Worm (Caenorhabditis elegans) whole organism, young adult: ENCODE data around the gene txt-12.

Experiments
- B0019.2 ChIP-seq: fragments of 200-800 bp; sonication (Bioruptor generic); conservative IDR thresholded peaks from 2 replicates; pipeline ENCODE4 v1.3.6; 2022; ENCODE audit warnings: missing genetic modification reagents, missing genetic modification characterization, missing compliant biosample characterization
- B0261.1 ChIP-seq: sonication (generic microtip); optimal IDR thresholded peaks from 2 replicates; lab custom pipeline; 2016; ENCODE audit warnings: mild to moderate bottlenecking, missing genetic modification characterization, moderate library complexity, missing compliant biosample characterization
- C06A6.2 ChIP-seq: fragments of 200-800 bp; sonication (Bioruptor generic); conservative IDR thresholded peaks from 2 replicates; pipeline ENCODE4 v1.3.6; 2022; ENCODE audit warnings: missing genetic modification characterization, missing compliant biosample characterization
- F23B12.7 ChIP-seq: sonication (generic microtip); optimal IDR thresholded peaks from 2 replicates; lab custom pipeline; 2017; ENCODE audit warnings: missing genetic modification characterization, mild to moderate bottlenecking, missing compliant biosample characterization, antibody characterized with exemption, moderate library complexity; ENCODE audit not compliant: insufficient read depth
- F33H1.4 ChIP-seq: fragments of 200-800 bp; sonication (Bioruptor generic); IDR thresholded peaks from 2 replicates; pipeline ENCODE4 v1.3.6; 2022; ENCODE audit warnings: missing genetic modification reagents, missing genetic modification characterization, missing compliant biosample characterization
- F39B2.1 ChIP-seq: fragments of 200-800 bp; sonication (Bioruptor generic); IDR thresholded peaks from 2 replicates; pipeline ENCODE4 v1.3.6; 2022; ENCODE audit warnings: missing genetic modification reagents, missing genetic modification characterization, missing compliant biosample characterization
- F49E8.2 ChIP-seq: sonication (generic microtip); optimal IDR thresholded peaks from 3 replicates; lab custom pipeline; 2017; ENCODE audit warnings: missing genetic modification characterization, mild to moderate bottlenecking, missing compliant biosample characterization, antibody characterized with exemption, moderate library complexity; ENCODE audit not compliant: insufficient read depth
- F57C9.4 ChIP-seq: sonication (generic microtip); optimal IDR thresholded peaks from 2 replicates; lab custom pipeline; 2017; ENCODE audit warnings: mild to moderate bottlenecking, missing genetic modification characterization, missing compliant biosample characterization
- K12H6.12 ChIP-seq: fragments of 200-800 bp; sonication (Bioruptor generic); optimal IDR thresholded peaks from 2 replicates; lab custom pipeline; 2018; ENCODE audit warnings: mild to moderate bottlenecking, missing genetic modification characterization, missing compliant biosample characterization
- T07F8.4 ChIP-seq: sonication (generic microtip); optimal IDR thresholded peaks from 2 replicates; lab custom pipeline; 2016; ENCODE audit warnings: mild to moderate bottlenecking, missing genetic modification characterization, moderate library complexity, missing compliant biosample characterization
- T26A5.8 ChIP-seq: sonication (generic microtip); optimal IDR thresholded peaks from 2 replicates; lab custom pipeline; 2016; ENCODE audit warnings: missing genetic modification characterization, missing compliant biosample characterization
- Y53F4B.3 ChIP-seq: fragments of 200-800 bp; sonication (Bioruptor generic); IDR thresholded peaks from 2 replicates; pipeline ENCODE4 v1.3.6; 2022; ENCODE audit warnings: missing genetic modification reagents, missing genetic modification characterization, missing compliant biosample characterization
- Y53G8AR.9 ChIP-seq: fragments of 200-800 bp; sonication (Bioruptor generic); conservative IDR thresholded peaks from 2 replicates; pipeline ENCODE4 v1.3.6; 2022; ENCODE audit warnings: missing genetic modification reagents, missing genetic modification characterization, missing compliant biosample characterization
- Y56A3A.18 ChIP-seq: fragments of 200-800 bp; sonication (Bioruptor generic); IDR thresholded peaks from 2 replicates; pipeline ENCODE4 v1.3.6; 2022; ENCODE audit warnings: missing genetic modification reagents, missing genetic modification characterization, missing compliant biosample characterization
- ZK185.1 ChIP-seq: sonication (generic microtip); optimal IDR thresholded peaks from 2 replicates; lab custom pipeline; 2016; ENCODE audit warnings: mild to moderate bottlenecking, missing genetic modification characterization, missing compliant biosample characterization; ENCODE audit not compliant: poor library complexity, severe bottlenecking
- ama-1 ChIP-seq, 3 experiments: fragments of 150-350 bp in 1 of 3; sonication (generic microtip) in 2 of 3; optimal IDR thresholded peaks; 2 replicates each; lab custom pipeline; 2014 to 2018; ENCODE audit warnings: missing biosample characterization in 2 of 3, missing genetic modification characterization in 2 of 3, missing genetic modification reagents in 2 of 3
- athp-1 ChIP-seq: sonication (generic microtip); optimal IDR thresholded peaks from 2 replicates; lab custom pipeline; 2017; ENCODE audit warnings: mild to moderate bottlenecking, missing genetic modification characterization, missing compliant biosample characterization
- ceh-27 ChIP-seq: fragments of 200-800 bp; sonication (Bioruptor generic); optimal IDR thresholded peaks from 2 replicates; lab custom pipeline; 2018; ENCODE audit warnings: mild to moderate bottlenecking, missing genetic modification characterization, moderate library complexity, missing compliant biosample characterization
- ceh-58 ChIP-seq: fragments of 200-800 bp; sonication (Bioruptor generic); IDR thresholded peaks from 2 replicates; pipeline ENCODE4 v1.3.6; 2022; ENCODE audit warnings: missing genetic modification characterization, missing compliant biosample characterization
- ceh-79 ChIP-seq: sonication (generic microtip); optimal IDR thresholded peaks from 2 replicates; lab custom pipeline; 2017; ENCODE audit warnings: mild to moderate bottlenecking, missing genetic modification characterization, missing compliant biosample characterization
- egl-18 ChIP-seq: fragments of 200-800 bp; sonication (Bioruptor generic); IDR thresholded peaks from 2 replicates; pipeline ENCODE4 v1.3.6; 2022; ENCODE audit warnings: missing genetic modification reagents, missing genetic modification characterization, missing compliant biosample characterization
- egl-44 ChIP-seq: fragments of 200-800 bp; sonication (Bioruptor generic); IDR thresholded peaks from 2 replicates; pipeline ENCODE4 v1.3.6; 2022; ENCODE audit warnings: missing genetic modification reagents, missing genetic modification characterization, missing compliant biosample characterization
- egrh-3 ChIP-seq: fragments of 200-800 bp; sonication (Bioruptor generic); IDR thresholded peaks from 2 replicates; pipeline ENCODE4 v1.3.6; 2022; ENCODE audit warnings: missing genetic modification reagents, missing genetic modification characterization, missing compliant biosample characterization
- ekl-4 ChIP-seq: fragments of 200-800 bp; sonication (Bioruptor generic); IDR thresholded peaks from 2 replicates; pipeline ENCODE4 v1.3.6; 2022; ENCODE audit warnings: missing genetic modification reagents, missing genetic modification characterization, missing compliant biosample characterization
- hmg-1.2 ChIP-seq: fragments of 200-800 bp; sonication (Bioruptor generic); IDR thresholded peaks from 2 replicates; pipeline ENCODE4 v1.3.6; 2022; ENCODE audit warnings: missing genetic modification reagents, missing genetic modification characterization, missing compliant biosample characterization
- hrde-1 ChIP-seq: sonication (generic microtip); optimal IDR thresholded peaks from 2 replicates; lab custom pipeline; 2016; ENCODE audit warnings: missing genetic modification characterization, mild to moderate bottlenecking, missing compliant biosample characterization, moderate library complexity, missing genotype, missing genetic modification reagents, borderline replicate concordance
- lag-1 ChIP-seq: fragments of 200-800 bp; sonication (Bioruptor generic); IDR thresholded peaks from 2 replicates; pipeline ENCODE4 v1.3.6; 2022; ENCODE audit warnings: missing genetic modification reagents, missing genetic modification characterization, missing compliant biosample characterization
- lin-26 ChIP-seq: fragments of 200-800 bp; sonication (Bioruptor generic); IDR thresholded peaks from 2 replicates; pipeline ENCODE4 v1.3.6; 2022; ENCODE audit warnings: missing genetic modification reagents, missing genetic modification characterization, missing compliant biosample characterization
- lin-40 ChIP-seq: sonication (generic microtip); optimal IDR thresholded peaks from 2 replicates; lab custom pipeline; 2016; ENCODE audit warnings: missing genetic modification characterization, mild to moderate bottlenecking, missing compliant biosample characterization, missing genotype, missing genetic modification reagents
- madf-6 ChIP-seq: fragments of 200-800 bp; sonication (Bioruptor generic); IDR thresholded peaks from 2 replicates; pipeline ENCODE4 v1.3.6; 2022; ENCODE audit warnings: missing genetic modification reagents, missing genetic modification characterization, missing compliant biosample characterization
- mcd-1 ChIP-seq: fragments of 200-800 bp; sonication (Bioruptor generic); IDR thresholded peaks from 2 replicates; pipeline ENCODE4 v1.3.6; 2022; ENCODE audit warnings: missing genetic modification reagents, missing genetic modification characterization, missing compliant biosample characterization
- nfya-1 ChIP-seq: sonication (generic microtip); optimal IDR thresholded peaks from 2 replicates; lab custom pipeline; 2017; ENCODE audit warnings: antibody characterized with exemption, missing compliant biosample characterization, missing genetic modification characterization, borderline replicate concordance; ENCODE audit not compliant: insufficient read depth
- nfya-2 ChIP-seq: fragments of 200-800 bp; sonication (Bioruptor generic); IDR thresholded peaks from 2 replicates; pipeline ENCODE4 v1.3.6; 2022; ENCODE audit warnings: missing genetic modification reagents, missing genetic modification characterization, missing compliant biosample characterization
- nfyb-1 ChIP-seq: fragments of 200-800 bp; sonication (Bioruptor generic); IDR thresholded peaks from 2 replicates; pipeline ENCODE4 v1.3.6; 2022; ENCODE audit warnings: missing genetic modification reagents, missing genetic modification characterization, missing compliant biosample characterization
- nhr-120 ChIP-seq: fragments of 200-800 bp; sonication (Bioruptor generic); IDR thresholded peaks from 2 replicates; pipeline ENCODE4 v1.3.6; 2022; ENCODE audit warnings: missing genetic modification characterization, missing compliant biosample characterization
- nhr-90 ChIP-seq: sonication (generic microtip); optimal IDR thresholded peaks from 2 replicates; lab custom pipeline; 2016; ENCODE audit warnings: missing genotype, mild to moderate bottlenecking, missing genetic modification characterization, missing compliant biosample characterization
- pbrm-1 ChIP-seq: fragments of 200-800 bp; sonication (Bioruptor generic); IDR thresholded peaks from 2 replicates; pipeline ENCODE4 v1.3.6; 2022; ENCODE audit warnings: missing genetic modification reagents, missing genetic modification characterization, missing compliant biosample characterization
- pha-4 ChIP-seq: fragments of 150-350 bp; sonication (generic microtip); optimal IDR thresholded peaks from 2 replicates; lab custom pipeline; 2014; ENCODE audit warnings: missing biosample characterization, missing genetic modification reagents, missing genetic modification characterization
- repo-1 ChIP-seq: sonication (generic microtip); optimal IDR thresholded peaks from 2 replicates; lab custom pipeline; 2017; ENCODE audit warnings: mild to moderate bottlenecking, missing genetic modification characterization, missing compliant biosample characterization
- rpc-1 ChIP-seq, 2 experiments: fragments of 150-350 bp in 1 of 2; sonication (generic microtip) in 1 of 2; optimal IDR thresholded peaks; 2 replicates each; lab custom pipeline; 2014 to 2018; ENCODE audit warnings: missing biosample characterization in 1 of 2, missing genetic modification characterization in 1 of 2, missing genetic modification reagents in 1 of 2, missing genotype in 1 of 2
- sea-2 ChIP-seq: fragments of 200-800 bp; sonication (Bioruptor generic); IDR thresholded peaks from 2 replicates; pipeline ENCODE4 v1.3.6; 2022; ENCODE audit warnings: missing genetic modification characterization, missing compliant biosample characterization
- snpc-1.1 ChIP-seq: sonication (generic microtip); optimal IDR thresholded peaks from 2 replicates; lab custom pipeline; 2017; ENCODE audit warnings: missing genetic modification characterization, mild to moderate bottlenecking, missing compliant biosample characterization, antibody characterized with exemption, moderate library complexity, missing genotype, missing genetic modification reagents; ENCODE audit not compliant: insufficient read depth
- snpc-1.3 ChIP-seq: sonication (generic microtip); optimal IDR thresholded peaks from 2 replicates; lab custom pipeline; 2017; ENCODE audit warnings: missing genetic modification characterization, mild to moderate bottlenecking, missing compliant biosample characterization, antibody characterized with exemption, moderate library complexity, missing genotype, missing genetic modification reagents; ENCODE audit not compliant: insufficient read depth
- xnd-1 ChIP-seq: sonication (generic microtip); optimal IDR thresholded peaks from 2 replicates; lab custom pipeline; 2016; ENCODE audit warnings: missing genotype, missing genetic modification reagents, missing genetic modification characterization, missing compliant biosample characterization
- ztf-22 ChIP-seq: fragments of 200-800 bp; sonication (Bioruptor generic); optimal IDR thresholded peaks from 2 replicates; lab custom pipeline; 2018; ENCODE audit warnings: mild to moderate bottlenecking, missing genetic modification characterization, moderate library complexity, missing compliant biosample characterization
- ztf-25 ChIP-seq: fragments of 200-800 bp; sonication (Bioruptor generic); IDR thresholded peaks from 2 replicates; pipeline ENCODE4 v1.3.6; 2022; ENCODE audit warnings: missing genetic modification reagents, missing genetic modification characterization, missing compliant biosample characterization
- ztf-3 ChIP-seq: fragments of 200-800 bp; sonication (Bioruptor generic); optimal IDR thresholded peaks from 2 replicates; lab custom pipeline; 2018; ENCODE audit warnings: mild to moderate bottlenecking, missing genetic modification characterization, missing compliant biosample characterization
- ztf-6 ChIP-seq: fragments of 200-800 bp; sonication (Bioruptor generic); IDR thresholded peaks from 2 replicates; pipeline ENCODE4 v1.3.6; 2022; ENCODE audit warnings: missing genetic modification reagents, missing genetic modification characterization, missing compliant biosample characterization

Gene txt-12

ce11 chrV:15082291-15082690, 10.5 kb upstream of the txt-12 start, which contains the start of the genes C01G10.10 and C01G10.9 (continued):
- no peak for TF ChIP-seq nfya-2 (GFP tag; lab: Robert Waterston, UW)
- TF ChIP-seq ceh-58: no peak
- no peak for TF ChIP-seq pha-4
- TF ChIP-seq ztf-3 (GFP tag; lab: Kevin White, UChicago): no peak
- TF ChIP-seq nhr-120 (GFP tag; lab: Robert Waterston, UW): no peak
- no peak for TF ChIP-seq athp-1 (tag; lab: Kevin White, UChicago)
- TF ChIP-seq nfyb-1: no peak
- peak; percentile 54 for TF ChIP-seq madf-6 (GFP tag; lab: Robert Waterston, UW)
- no peak for TF ChIP-seq F39B2.1 (GFP tag; lab: Robert Waterston, UW)
- peak; percentile 68 for TF ChIP-seq mcd-1
- peak; percentile 26; the same call in 1 of the 2 replicates for TF ChIP-seq F33H1.4
- TF ChIP-seq F23B12.7: peak; percentile 16
- TF ChIP-seq T26A5.8 (tag; lab: Kevin White, UChicago): no peak
- no peak for TF ChIP-seq rpc-1 (optimal IDR thresholded peaks at IDR 0.05; lab: Kevin White, UChicago)
- no peak for TF ChIP-seq rpc-1 (tag; optimal IDR thresholded peaks at IDR 0.05; lab: Kevin White, UChicago)
- TF ChIP-seq lin-40 (tag; lab: Kevin White, UChicago): peak; percentile 50
- peak; percentile 76 for TF ChIP-seq ZK185.1 (tag; lab: Kevin White, UChicago)
- no peak for TF ChIP-seq hrde-1
- no peak for TF ChIP-seq T07F8.4 (tag; lab: Kevin White, UChicago)
- TF ChIP-seq snpc-1.3 (tag; lab: Kevin White, UChicago): no peak
- TF ChIP-seq ztf-6: no peak
- no peak for TF ChIP-seq sea-2 (GFP tag; lab: Robert Waterston, UW)
- TF ChIP-seq repo-1 (tag; lab: Kevin White, UChicago): no peak
- TF ChIP-seq lin-26 (GFP tag; lab: Robert Waterston, UW): no peak
- no peak for TF ChIP-seq ztf-22
- no peak for TF ChIP-seq ama-1 (optimal IDR thresholded peaks at IDR 0.05; lab: Kevin White, UChicago)
- TF ChIP-seq ama-1 (GFP tag; optimal IDR thresholded peaks at IDR 0.05; lab: Kevin White, UChicago): no peak
- TF ChIP-seq ceh-79: no peak
- no peak for TF ChIP-seq egrh-3 (GFP tag; lab: Robert Waterston, UW)
- TF ChIP-seq Y56A3A.18 (GFP tag; lab: Robert Waterston, UW): no peak
- TF ChIP-seq pbrm-1 (GFP tag; lab: Robert Waterston, UW): no peak
- no peak for TF ChIP-seq ekl-4 (GFP tag; lab: Robert Waterston, UW)
- TF ChIP-seq C06A6.2 (GFP tag; lab: Robert Waterston, UW): no peak
- TF ChIP-seq B0261.1 (tag; lab: Kevin White, UChicago): no peak
- no peak for TF ChIP-seq ztf-25 (GFP tag; lab: Robert Waterston, UW)
- no peak for TF ChIP-seq F57C9.4 (tag; lab: Kevin White, UChicago)
- peak; percentile 52 for TF ChIP-seq ceh-27 (GFP tag; lab: Kevin White, UChicago)
- TF ChIP-seq hmg-1.2 (GFP tag; lab: Robert Waterston, UW): no peak
- no peak for TF ChIP-seq Y53F4B.3
- no peak for TF ChIP-seq snpc-1.1 (tag; lab: Kevin White, UChicago)
- TF ChIP-seq K12H6.12 (tag; lab: Kevin White, UChicago): peak; percentile 2
- no peak for TF ChIP-seq nhr-90 (tag; lab: Kevin White, UChicago)
- no peak for TF ChIP-seq nfya-1 (tag; lab: Kevin White, UChicago)
- TF ChIP-seq egl-18: no peak
- TF ChIP-seq B0019.2 (GFP tag; lab: Robert Waterston, UW): no peak
- no peak for TF ChIP-seq egl-44
- no peak for TF ChIP-seq lag-1 (GFP tag; lab: Robert Waterston, UW)
- TF ChIP-seq Y53G8AR.9: no peak
- no peak for TF ChIP-seq xnd-1 (tag; lab: Kevin White, UChicago)
- no peak for TF ChIP-seq F49E8.2 (tag; lab: Kevin White, UChicago)
- TF ChIP-seq, all 124 proteins: peak for 22
